Worm (Caenorhabditis elegans) whole organism, L3 larva: ENCODE data around the gene fbxb-18.

ENCODE experiments used
- R02D3.7 ChIP-seq: fragments of 150-350 bp; optimal IDR thresholded peaks from 2 replicates; lab custom pipeline; 2014; ENCODE audit warnings: missing biosample characterization, missing genetic modification characterization
- aly-2 ChIP-seq: fragments of 150-350 bp; optimal IDR thresholded peaks from 2 replicates; lab custom pipeline; 2014; ENCODE audit warnings: missing biosample characterization, missing genetic modification characterization
- ceh-9 ChIP-seq: sonication (generic microtip); optimal IDR thresholded peaks from 2 replicates; lab custom pipeline; 2018; ENCODE audit warnings: missing biosample characterization, missing genetic modification characterization
- lin-15B ChIP-seq: fragments of 150-350 bp; optimal IDR thresholded peaks from 2 replicates; lab custom pipeline; 2014; ENCODE audit warnings: missing biosample characterization, missing genetic modification characterization
- nhr-11 ChIP-seq: fragments of 150-350 bp; optimal IDR thresholded peaks from 2 replicates; lab custom pipeline; 2014; ENCODE audit warnings: missing biosample characterization, missing genetic modification characterization
- nhr-28 ChIP-seq: fragments of 150-350 bp; optimal IDR thresholded peaks from 2 replicates; lab custom pipeline; 2014; ENCODE audit warnings: missing biosample characterization, missing genetic modification characterization
- nhr-76 ChIP-seq: fragments of 150-350 bp; sonication (generic microtip); optimal IDR thresholded peaks from 5 replicates; lab custom pipeline; 2014; ENCODE audit warnings: missing biosample characterization, missing genetic modification characterization
- nhr-77 ChIP-seq: fragments of 150-350 bp; optimal IDR thresholded peaks from 2 replicates; lab custom pipeline; 2014; ENCODE audit warnings: missing biosample characterization, missing genetic modification characterization
- pha-4 ChIP-seq: fragments of 150-350 bp; optimal IDR thresholded peaks from 2 replicates; lab custom pipeline; 2014; ENCODE audit warnings: missing biosample characterization, missing genetic modification reagents, missing genetic modification characterization
- unc-39 ChIP-seq: sonication (generic microtip); optimal IDR thresholded peaks from 4 replicates; lab custom pipeline; 2017; ENCODE audit warnings: missing biosample characterization, missing genetic modification characterization
- unc-62 ChIP-seq: fragments of 150-350 bp; sonication (generic microtip); optimal IDR thresholded peaks from 4 replicates; lab custom pipeline; 2014; ENCODE audit warnings: missing biosample characterization, missing genetic modification reagents, missing genetic modification characterization

ce11 chrII:1694530-1694929 is 5.8 kb upstream of the fbxb-18 start, which contains the start of gene fbxc-26:
- TF ChIP-seq nhr-77 (tag; lab: Kevin White, UChicago): no peak
- no peak for TF ChIP-seq R02D3.7 (tag; lab: Kevin White, UChicago)
- TF ChIP-seq aly-2 (tag; lab: Kevin White, UChicago): no peak
- TF ChIP-seq pha-4 (tag; lab: Kevin White, UChicago): no peak
- TF ChIP-seq unc-39: no peak
- no peak for TF ChIP-seq lin-15B (tag; lab: Kevin White, UChicago)
- TF ChIP-seq nhr-76 (tag; lab: Kevin White, UChicago): no peak
- no peak for TF ChIP-seq nhr-11 (tag; lab: Kevin White, UChicago)
- TF ChIP-seq nhr-28 (tag; lab: Kevin White, UChicago): no peak
- no peak for TF ChIP-seq ceh-9 (tag; lab: Kevin White, UChicago)
- TF ChIP-seq unc-62 (GFP tag; lab: Kevin White, UChicago): no peak
